Worm (Caenorhabditis elegans) whole organism, L2 larva: Measurements from ENCODE around the gene C18H2.5.

Experiments
- C34F6.9 ChIP-seq: fragments of 150-350 bp; optimal IDR thresholded peaks from 2 replicates; lab custom pipeline; 2014; ENCODE audit warnings: missing biosample characterization, missing genetic modification characterization
- F13H6.1 ChIP-seq: sonication (generic microtip); optimal IDR thresholded peaks from 2 replicates; lab custom pipeline; 2016; ENCODE audit warnings: missing genetic modification characterization, missing compliant biosample characterization
- R02D3.7 ChIP-seq: fragments of 150-350 bp; optimal IDR thresholded peaks from 2 replicates; lab custom pipeline; 2014; ENCODE audit warnings: missing biosample characterization, missing genetic modification characterization
- Y55F3AM.14 ChIP-seq: fragments of 200-800 bp; sonication (Bioruptor generic); optimal IDR thresholded peaks from 2 replicates; lab custom pipeline; 2018; ENCODE audit warnings: mild to moderate bottlenecking, missing genetic modification characterization, missing compliant biosample characterization
- ZK546.5 ChIP-seq: sonication (generic microtip); optimal IDR thresholded peaks from 2 replicates; lab custom pipeline; 2017; ENCODE audit warnings: missing biosample characterization, missing genetic modification characterization
- alr-1 ChIP-seq: fragments of 150-350 bp; optimal IDR thresholded peaks from 2 replicates; lab custom pipeline; 2014; ENCODE audit warnings: missing biosample characterization, missing genetic modification characterization
- aly-2 ChIP-seq: fragments of 150-350 bp; optimal IDR thresholded peaks from 2 replicates; lab custom pipeline; 2014; ENCODE audit warnings: missing biosample characterization, missing genetic modification characterization
- ama-1 ChIP-seq: fragments of 150-350 bp; optimal IDR thresholded peaks from 2 replicates; lab custom pipeline; 2018; ENCODE audit warnings: inconsistent platforms
- blmp-1 ChIP-seq: sonication (generic microtip); optimal IDR thresholded peaks from 2 replicates; lab custom pipeline; 2017; ENCODE audit warnings: missing genetic modification characterization, mild to moderate bottlenecking, missing compliant biosample characterization, antibody characterized with exemption, moderate library complexity; ENCODE audit not compliant: insufficient read depth
- ceh-16 ChIP-seq: fragments of 150-350 bp; optimal IDR thresholded peaks from 2 replicates; lab custom pipeline; 2014; ENCODE audit warnings: missing biosample characterization, missing genetic modification characterization
- ceh-82 ChIP-seq: fragments of 150-350 bp; optimal IDR thresholded peaks from 2 replicates; lab custom pipeline; 2014; ENCODE audit warnings: missing biosample characterization, missing genetic modification characterization
- crh-2 ChIP-seq: sonication (generic microtip); optimal IDR thresholded peaks from 2 replicates; lab custom pipeline; 2017; ENCODE audit warnings: missing biosample characterization, missing genetic modification characterization
- dmd-4 ChIP-seq: sonication (generic microtip); optimal IDR thresholded peaks from 2 replicates; lab custom pipeline; 2017; ENCODE audit warnings: missing biosample characterization, missing genetic modification characterization
- egl-27 ChIP-seq: sonication (generic microtip); optimal IDR thresholded peaks from 3 replicates; lab custom pipeline; 2017; ENCODE audit warnings: missing biosample characterization, missing genetic modification reagents, missing genetic modification characterization
- elt-1 ChIP-seq: fragments of 150-350 bp; optimal IDR thresholded peaks from 2 replicates; lab custom pipeline; 2014; ENCODE audit warnings: missing biosample characterization, missing genetic modification characterization
- elt-3 ChIP-seq: sonication (generic microtip); optimal IDR thresholded peaks from 2 replicates; lab custom pipeline; 2017; ENCODE audit warnings: missing biosample characterization, missing genetic modification characterization
- fos-1 ChIP-seq: fragments of 150-350 bp; optimal IDR thresholded peaks from 2 replicates; lab custom pipeline; 2014; ENCODE audit warnings: missing biosample characterization, missing genetic modification characterization
- gmeb-1 ChIP-seq: fragments of 150-350 bp; optimal IDR thresholded peaks from 2 replicates; lab custom pipeline; 2014; ENCODE audit warnings: missing biosample characterization, missing genetic modification characterization
- lin-11 ChIP-seq: fragments of 150-350 bp; sonication (generic microtip); optimal IDR thresholded peaks from 2 replicates; lab custom pipeline; 2014; ENCODE audit warnings: missing biosample characterization, missing genetic modification characterization, inconsistent platforms, mixed read lengths
- lin-13 ChIP-seq: fragments of 150-350 bp; optimal IDR thresholded peaks from 2 replicates; lab custom pipeline; 2014; ENCODE audit warnings: missing biosample characterization, missing genetic modification reagents, missing genetic modification characterization
- lin-39 ChIP-seq: fragments of 150-350 bp; optimal IDR thresholded peaks from 2 replicates; lab custom pipeline; 2014; ENCODE audit warnings: missing biosample characterization, missing genetic modification reagents, missing genetic modification characterization
- lsy-2 ChIP-seq, 2 experiments: fragments of 150-350 bp in 1 of 2; sonication (generic microtip) in 1 of 2; optimal IDR thresholded peaks; 2 replicates each; lab custom pipeline; 2014 to 2017; ENCODE audit warnings: missing biosample characterization in 2 of 2, missing genetic modification characterization in 2 of 2
- mab-5 ChIP-seq: fragments of 150-350 bp; optimal IDR thresholded peaks from 2 replicates; lab custom pipeline; 2014; ENCODE audit warnings: missing biosample characterization, missing genetic modification characterization
- mbf-1 ChIP-seq: sonication (generic microtip); optimal IDR thresholded peaks from 2 replicates; lab custom pipeline; 2017; ENCODE audit warnings: missing biosample characterization, missing genetic modification characterization
- mdl-1 ChIP-seq, 2 experiments: fragments of 150-350 bp in 1 of 2; sonication (generic microtip) in 1 of 2; optimal IDR thresholded peaks; 2 replicates each; lab custom pipeline; 2017; ENCODE audit warnings: missing biosample characterization in 2 of 2, missing genetic modification characterization in 2 of 2
- nhr-10 ChIP-seq: sonication (generic microtip); optimal IDR thresholded peaks from 2 replicates; lab custom pipeline; 2017; ENCODE audit warnings: missing biosample characterization, missing genetic modification characterization
- nhr-11 ChIP-seq: fragments of 150-350 bp; optimal IDR thresholded peaks from 2 replicates; lab custom pipeline; 2014; ENCODE audit warnings: missing biosample characterization, missing genetic modification characterization
- nhr-12 ChIP-seq: fragments of 150-350 bp; optimal IDR thresholded peaks from 2 replicates; lab custom pipeline; 2014; ENCODE audit warnings: missing biosample characterization, missing genetic modification characterization
- nhr-129 ChIP-seq: fragments of 150-350 bp; optimal IDR thresholded peaks from 2 replicates; lab custom pipeline; 2014; ENCODE audit warnings: missing biosample characterization, missing genetic modification characterization
- nhr-21 ChIP-seq: fragments of 150-350 bp; optimal IDR thresholded peaks from 2 replicates; lab custom pipeline; 2014; ENCODE audit warnings: missing biosample characterization, missing genetic modification characterization
- nhr-23 ChIP-seq: fragments of 150-350 bp; optimal IDR thresholded peaks from 2 replicates; lab custom pipeline; 2014; ENCODE audit warnings: missing biosample characterization, missing genetic modification reagents, missing genetic modification characterization
- nhr-237 ChIP-seq: fragments of 150-350 bp; optimal IDR thresholded peaks from 2 replicates; lab custom pipeline; 2014; ENCODE audit warnings: missing biosample characterization, missing genetic modification characterization
- nhr-25 ChIP-seq: fragments of 150-350 bp; sonication (generic microtip); optimal IDR thresholded peaks from 3 replicates; lab custom pipeline; 2014; ENCODE audit warnings: missing biosample characterization, missing genetic modification characterization
- nhr-6 ChIP-seq: fragments of 150-350 bp; optimal IDR thresholded peaks from 2 replicates; lab custom pipeline; 2014; ENCODE audit warnings: missing biosample characterization, missing genetic modification characterization
- nhr-77 ChIP-seq: fragments of 150-350 bp; optimal IDR thresholded peaks from 2 replicates; lab custom pipeline; 2014; ENCODE audit warnings: missing biosample characterization, missing genetic modification characterization
- peb-1 ChIP-seq: fragments of 150-350 bp; optimal IDR thresholded peaks from 2 replicates; lab custom pipeline; 2014; ENCODE audit warnings: missing biosample characterization, missing genetic modification characterization
- sem-4 ChIP-seq: fragments of 150-350 bp; optimal IDR thresholded peaks from 2 replicates; lab custom pipeline; 2014; ENCODE audit warnings: missing biosample characterization, missing genetic modification reagents, missing genetic modification characterization
- skn-1 ChIP-seq: sonication (generic microtip); optimal IDR thresholded peaks from 2 replicates; lab custom pipeline; 2017; ENCODE audit warnings: missing biosample characterization, missing genetic modification characterization
- sma-3 ChIP-seq: sonication (generic microtip); optimal IDR thresholded peaks from 2 replicates; lab custom pipeline; 2016; ENCODE audit warnings: missing genetic modification reagents, missing genetic modification characterization, missing compliant biosample characterization
- sma-9 ChIP-seq, 2 experiments: fragments of 150-350 bp in 1 of 2; sonication (generic microtip) in 1 of 2; optimal IDR thresholded peaks; 2 replicates each; lab custom pipeline; 2014 to 2016; ENCODE audit warnings: missing genetic modification characterization in 2 of 2, mild to moderate bottlenecking in 1 of 2, missing biosample characterization in 1 of 2, missing compliant biosample characterization in 1 of 2, missing genetic modification reagents in 1 of 2, moderate library complexity in 1 of 2
- snpc-4 ChIP-seq: fragments of 150-350 bp; optimal IDR thresholded peaks from 2 replicates; lab custom pipeline; 2014; ENCODE audit warnings: missing biosample characterization, missing genetic modification characterization
- unc-39 ChIP-seq: fragments of 150-350 bp; optimal IDR thresholded peaks from 2 replicates; lab custom pipeline; 2014; ENCODE audit warnings: missing biosample characterization, missing genetic modification characterization
- unc-55 ChIP-seq: fragments of 150-350 bp; sonication (generic microtip); optimal IDR thresholded peaks from 3 replicates; lab custom pipeline; 2014; ENCODE audit warnings: missing biosample characterization, missing genetic modification reagents, missing genetic modification characterization
- unc-62 ChIP-seq: fragments of 150-350 bp; optimal IDR thresholded peaks from 2 replicates; lab custom pipeline; 2014; ENCODE audit warnings: missing biosample characterization, missing genetic modification reagents, missing genetic modification characterization
- zag-1 ChIP-seq: fragments of 150-350 bp; optimal IDR thresholded peaks from 2 replicates; lab custom pipeline; 2014; ENCODE audit warnings: missing biosample characterization, missing genetic modification characterization
- ztf-1 ChIP-seq: fragments of 200-800 bp; sonication (Bioruptor generic); conservative IDR thresholded peaks from 2 replicates; pipeline ENCODE4 v1.3.6; 2022; ENCODE audit warnings: missing genetic modification characterization, missing compliant biosample characterization
- ztf-11 ChIP-seq: sonication (generic microtip); optimal IDR thresholded peaks from 2 replicates; lab custom pipeline; 2017; ENCODE audit warnings: missing biosample characterization, missing genetic modification characterization
- ztf-4 ChIP-seq: fragments of 150-350 bp; optimal IDR thresholded peaks from 2 replicates; lab custom pipeline; 2014; ENCODE audit warnings: missing biosample characterization, missing genetic modification characterization

Gene C18H2.5

ce11 chrIII:7726500-7726899, 32.3 kb upstream of the C18H2.5 start:
- peak; percentile 13 for TF ChIP-seq unc-55 (GFP tag; lab: Kevin White, UChicago)
- TF ChIP-seq nhr-6: no peak
- TF ChIP-seq, all 48 proteins: peak for 1

- no peak for TF ChIP-seq nhr-237
- no peak for TF ChIP-seq skn-1 (tag; lab: Kevin White, UChicago)
- no peak for TF ChIP-seq ZK546.5 (tag; lab: Kevin White, UChicago)
- no peak for TF ChIP-seq ceh-16 (tag; lab: Kevin White, UChicago)
- TF ChIP-seq unc-39 (tag; lab: Kevin White, UChicago): no peak
- TF ChIP-seq lsy-2 (tag; optimal IDR thresholded peaks at IDR 0.05; lab: Kevin White, UChicago): peak in 1 of 2 experiments; percentile 43
- TF ChIP-seq ztf-1 (GFP tag; lab: Robert Waterston, UW): no peak
- TF ChIP-seq sma-3 (GFP tag; lab: Kevin White, UChicago): no peak
- no peak for TF ChIP-seq elt-3 (tag; lab: Kevin White, UChicago)
- TF ChIP-seq nhr-25 (tag; lab: Kevin White, UChicago): no peak
- TF ChIP-seq lin-11: no peak
- TF ChIP-seq peb-1 (tag; lab: Kevin White, UChicago): no peak
- no peak for TF ChIP-seq fos-1 (tag; lab: Kevin White, UChicago)
- TF ChIP-seq nhr-77 (tag; lab: Kevin White, UChicago): no peak
- TF ChIP-seq elt-1 (tag; lab: Kevin White, UChicago): no peak
- TF ChIP-seq Y55F3AM.14 (GFP tag; lab: Kevin White, UChicago): no peak
- TF ChIP-seq lin-39 (tag; lab: Kevin White, UChicago): no peak
- TF ChIP-seq dmd-4 (tag; lab: Kevin White, UChicago): no peak
- no peak for TF ChIP-seq ceh-82 (tag; lab: Kevin White, UChicago)
- no peak for TF ChIP-seq R02D3.7 (tag; lab: Kevin White, UChicago)
- no peak for TF ChIP-seq alr-1 (tag; lab: Kevin White, UChicago)
- TF ChIP-seq nhr-23 (tag; lab: Kevin White, UChicago): no peak
- no peak for TF ChIP-seq nhr-21 (tag; lab: Kevin White, UChicago)
- peak; percentile 13 for TF ChIP-seq sma-9 (GFP tag; optimal IDR thresholded peaks at IDR 0.05; lab: Kevin White, UChicago)
- TF ChIP-seq sma-9 (tag; optimal IDR thresholded peaks at IDR 0.05; lab: Kevin White, UChicago): no peak
- peak; percentile 53 for TF ChIP-seq unc-55 (GFP tag; lab: Kevin White, UChicago)
- no peak for TF ChIP-seq ztf-11 (tag; lab: Kevin White, UChicago)
- TF ChIP-seq egl-27 (tag; lab: Kevin White, UChicago): no peak
- no peak for TF ChIP-seq aly-2
- TF ChIP-seq gmeb-1: no peak
- TF ChIP-seq nhr-12: no peak
- no peak for TF ChIP-seq nhr-11 (tag; lab: Kevin White, UChicago)
- no peak for TF ChIP-seq snpc-4 (tag; lab: Kevin White, UChicago)
- no peak for TF ChIP-seq blmp-1 (tag; lab: Kevin White, UChicago)
- TF ChIP-seq mbf-1: no peak
- TF ChIP-seq mab-5 (tag; lab: Kevin White, UChicago): no peak
- no peak for TF ChIP-seq unc-62 (GFP tag; lab: Kevin White, UChicago)
- peak; percentile 61 for TF ChIP-seq C34F6.9 (tag; lab: Kevin White, UChicago)
- peak; percentile 33 for TF ChIP-seq crh-2 (tag; lab: Kevin White, UChicago)
- TF ChIP-seq ama-1 (lab: Kevin White, UChicago): no peak
- TF ChIP-seq nhr-6: no peak
- peak; percentile 47 for TF ChIP-seq nhr-129 (tag; lab: Kevin White, UChicago)
- TF ChIP-seq zag-1 (tag; lab: Kevin White, UChicago): no peak
- TF ChIP-seq mdl-1 (tag; optimal IDR thresholded peaks at IDR 0.05; lab: Kevin White, UChicago): peak; percentile 17 to 19
- TF ChIP-seq ztf-4 (tag; lab: Kevin White, UChicago): peak; percentile 37
- TF ChIP-seq sem-4 (tag; lab: Kevin White, UChicago): no peak
- TF ChIP-seq lin-13: no peak
- no peak for TF ChIP-seq nhr-10 (tag; lab: Kevin White, UChicago)
- TF ChIP-seq F13H6.1 (tag; lab: Kevin White, UChicago): peak; percentile 55
These were observed 31.5 kb upstream of the C18H2.5 start for ce11 chrIII:7725483-7726250.
